Worm (Caenorhabditis elegans) whole organism, early embryonic: Measurements from ENCODE around the gene btb-16.

ENCODE experiments used
- B0310.2 ChIP-seq: sonication (generic microtip); optimal IDR thresholded peaks from 2 replicates; lab custom pipeline; 2016; ENCODE audit warnings: mild to moderate bottlenecking, missing genetic modification characterization, missing compliant biosample characterization
- F13C5.2 ChIP-seq: sonication (generic microtip); optimal IDR thresholded peaks from 2 replicates; lab custom pipeline; 2017; ENCODE audit warnings: mild to moderate bottlenecking, missing genetic modification characterization, inconsistent platforms, missing compliant biosample characterization
- ets-7 ChIP-seq: sonication (generic microtip); optimal IDR thresholded peaks from 2 replicates; lab custom pipeline; 2016; ENCODE audit warnings: missing genotype, missing genetic modification characterization, missing compliant biosample characterization
- hmbx-1 ChIP-seq: sonication (generic microtip); optimal IDR thresholded peaks from 2 replicates; lab custom pipeline; 2016; ENCODE audit warnings: mild to moderate bottlenecking, missing genetic modification characterization, missing compliant biosample characterization
- hnd-1 ChIP-seq: sonication (generic microtip); optimal IDR thresholded peaks from 2 replicates; lab custom pipeline; 2016; ENCODE audit warnings: missing genetic modification characterization, missing compliant biosample characterization
- pes-1 ChIP-seq: fragments of 200-800 bp; sonication (Bioruptor generic); IDR thresholded peaks from 2 replicates; pipeline ENCODE4 v1.3.6; 2022; ENCODE audit warnings: missing genetic modification reagents, missing genetic modification characterization, missing compliant biosample characterization
- scrt-1 ChIP-seq: fragments of 200-800 bp; sonication (Bioruptor generic); IDR thresholded peaks from 2 replicates; pipeline ENCODE4 v1.3.6; 2022; ENCODE audit warnings: missing genetic modification characterization, missing compliant biosample characterization
- sea-1 ChIP-seq: fragments of 200-800 bp; sonication (Bioruptor generic); conservative IDR thresholded peaks from 2 replicates; pipeline ENCODE4 v1.3.6; 2022; ENCODE audit warnings: missing genetic modification characterization, missing compliant biosample characterization
- tbx-11 ChIP-seq: fragments of 200-800 bp; sonication (Bioruptor generic); IDR thresholded peaks from 2 replicates; pipeline ENCODE4 v1.3.6; 2022; ENCODE audit warnings: missing genetic modification characterization, missing compliant biosample characterization
- tbx-37 ChIP-seq: fragments of 200-800 bp; sonication (Bioruptor generic); conservative IDR thresholded peaks from 2 replicates; pipeline ENCODE4 v1.3.6; 2022; ENCODE audit warnings: missing genetic modification reagents, missing genetic modification characterization, missing compliant biosample characterization

The btb-16 gene

DNA sequence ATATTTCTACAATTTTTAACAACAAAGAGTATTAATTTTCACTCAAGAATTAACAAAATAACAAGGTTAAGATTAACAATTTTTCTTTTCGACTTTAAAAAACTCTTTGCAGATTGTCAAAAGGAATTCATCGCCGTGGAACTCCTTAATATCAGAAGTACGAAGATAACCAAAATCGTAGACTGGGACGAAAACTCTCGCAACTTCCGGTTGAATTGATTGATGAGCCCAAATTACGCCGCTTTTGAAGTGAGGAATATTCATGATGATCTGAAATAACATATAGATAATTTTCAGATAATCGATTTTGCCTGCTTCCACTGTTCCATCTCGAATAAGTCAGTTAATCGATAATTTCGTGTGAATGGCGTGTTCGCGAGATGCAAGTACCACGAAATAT is 47.0 kb downstream of the btb-16 start, which contains the start of gene F14D2.15:
Gene F14D2.15 (minus strand): TSS at position 101 of the 400 bp plus-strand sequence.
- TF ChIP-seq ets-7 (tag; lab: Kevin White, UChicago) (no peak), tbx-37 (GFP tag; lab: Robert Waterston, UW) (no peak), hmbx-1 (no peak), scrt-1 (no peak)

- TF ChIP-seq pes-1 (GFP tag; lab: Robert Waterston, UW) = no peak
Observed at ce11 chrII:3344917-3345316, 48.2 kb downstream of the btb-16 start, which contains the start of gene bath-28. Gene bath-28, minus strand, starts transcription at chrII:3344967.

- TF ChIP-seq hnd-1 (tag; lab: Kevin White, UChicago) = no peak
- no peak for TF ChIP-seq B0310.2 (tag; lab: Kevin White, UChicago)
- TF ChIP-seq F13C5.2 (tag; lab: Kevin White, UChicago) = no peak
- no peak for TF ChIP-seq sea-1 (GFP tag; lab: Robert Waterston, UW)
- no peak for TF ChIP-seq hmbx-1
- no peak for TF ChIP-seq scrt-1
- TF ChIP-seq tbx-11 (GFP tag; lab: Robert Waterston, UW) = no peak
Observed at ce11 chrII:3346328-3346780, 49.7 kb downstream of the btb-16 start, which contains the start of gene bath-30. Gene bath-30, minus strand, starts transcription at chrII:3346378.
